Worm (Caenorhabditis elegans) whole organism, L4 larva: Measurements from ENCODE around the gene F16G10.14.

ENCODE experiments used
- T26A8.4 ChIP-seq: fragments of 200-800 bp; sonication (Bioruptor generic); IDR thresholded peaks from 2 replicates; pipeline ENCODE4 v1.3.6; 2022; ENCODE audit warnings: missing genetic modification characterization, missing compliant biosample characterization
- aly-2 ChIP-seq: sonication (generic microtip); optimal IDR thresholded peaks from 2 replicates; lab custom pipeline; 2018; ENCODE audit warnings: missing biosample characterization, missing genetic modification characterization
- hlh-11 ChIP-seq: fragments of 200-800 bp; sonication (Bioruptor generic); optimal IDR thresholded peaks from 2 replicates; lab custom pipeline; 2018; ENCODE audit warnings: mild to moderate bottlenecking, missing genetic modification characterization, missing compliant biosample characterization
- nhr-237 ChIP-seq: sonication (generic microtip); optimal IDR thresholded peaks from 2 replicates; lab custom pipeline; 2017; ENCODE audit warnings: missing biosample characterization, missing genetic modification characterization
- pha-4 ChIP-seq, 2 experiments: fragments of 150-350 bp in 1 of 2; fragments of 200-800 bp in 1 of 2; sonication (Bioruptor generic) in 1 of 2; IDR thresholded peaks in 1 of 2; optimal IDR thresholded peaks in 1 of 2; 2 replicates each; pipeline versions ENCODE4 v1.3.6 to Lab custom; 2014 to 2022; ENCODE audit warnings: missing genetic modification characterization in 2 of 2, missing genetic modification reagents in 2 of 2, missing biosample characterization in 1 of 2, missing compliant biosample characterization in 1 of 2
- snpc-4 ChIP-seq: fragments of 150-350 bp; optimal IDR thresholded peaks from 2 replicates; lab custom pipeline; 2014; ENCODE audit warnings: missing biosample characterization, missing genetic modification characterization
- unc-130 ChIP-seq: sonication (generic microtip); optimal IDR thresholded peaks from 2 replicates; lab custom pipeline; 2016; ENCODE audit warnings: missing genetic modification reagents, missing genetic modification characterization, missing compliant biosample characterization
- zag-1 ChIP-seq: fragments of 150-350 bp; optimal IDR thresholded peaks from 2 replicates; lab custom pipeline; 2014; ENCODE audit warnings: missing biosample characterization, missing genetic modification characterization
- zip-2 ChIP-seq: fragments of 150-350 bp; optimal IDR thresholded peaks from 2 replicates; lab custom pipeline; 2014; ENCODE audit warnings: missing biosample characterization, missing genetic modification characterization

DNA sequence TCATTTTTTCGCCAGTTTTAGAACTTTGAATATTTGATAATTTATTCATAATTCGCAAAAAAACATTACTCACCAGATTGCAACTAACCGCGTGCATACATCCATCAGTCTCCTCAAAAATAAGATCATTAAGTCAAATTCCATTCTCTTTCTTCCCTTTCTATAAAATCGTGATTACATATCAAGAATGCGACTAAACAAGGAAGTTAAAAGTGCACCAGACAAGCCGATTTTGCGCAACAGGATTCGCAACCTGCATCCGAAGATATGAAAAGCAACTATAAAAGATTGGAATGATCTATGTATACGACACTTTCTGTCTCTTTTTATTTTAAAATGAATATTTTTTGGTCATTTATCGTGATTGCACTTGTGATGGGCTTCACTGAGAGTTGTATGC lies 29.8 kb downstream of the F16G10.14 start, which contains the start of gene hpo-25:
- no peak for TF ChIP-seq zag-1 (tag; lab: Kevin White, UChicago)
- TF ChIP-seq unc-130, result no peak
- no peak for TF ChIP-seq hlh-11 (tag; lab: Kevin White, UChicago)
- no peak for TF ChIP-seq aly-2
- TF ChIP-seq pha-4 (GFP tag; IDR thresholded peaks at IDR 0.05; lab: Robert Waterston, UW), result no peak
- TF ChIP-seq pha-4 (tag; optimal IDR thresholded peaks at IDR 0.05; lab: Kevin White, UChicago), result no peak
- no peak for TF ChIP-seq T26A8.4
- TF ChIP-seq snpc-4 (tag; lab: Kevin White, UChicago), result no peak
- no peak for TF ChIP-seq zip-2 (tag; lab: Kevin White, UChicago)
- no peak for TF ChIP-seq nhr-237 (tag; lab: Kevin White, UChicago)
